Worm (Caenorhabditis elegans): ENCODE results near the gene Y38H6C.16.

DNA sequence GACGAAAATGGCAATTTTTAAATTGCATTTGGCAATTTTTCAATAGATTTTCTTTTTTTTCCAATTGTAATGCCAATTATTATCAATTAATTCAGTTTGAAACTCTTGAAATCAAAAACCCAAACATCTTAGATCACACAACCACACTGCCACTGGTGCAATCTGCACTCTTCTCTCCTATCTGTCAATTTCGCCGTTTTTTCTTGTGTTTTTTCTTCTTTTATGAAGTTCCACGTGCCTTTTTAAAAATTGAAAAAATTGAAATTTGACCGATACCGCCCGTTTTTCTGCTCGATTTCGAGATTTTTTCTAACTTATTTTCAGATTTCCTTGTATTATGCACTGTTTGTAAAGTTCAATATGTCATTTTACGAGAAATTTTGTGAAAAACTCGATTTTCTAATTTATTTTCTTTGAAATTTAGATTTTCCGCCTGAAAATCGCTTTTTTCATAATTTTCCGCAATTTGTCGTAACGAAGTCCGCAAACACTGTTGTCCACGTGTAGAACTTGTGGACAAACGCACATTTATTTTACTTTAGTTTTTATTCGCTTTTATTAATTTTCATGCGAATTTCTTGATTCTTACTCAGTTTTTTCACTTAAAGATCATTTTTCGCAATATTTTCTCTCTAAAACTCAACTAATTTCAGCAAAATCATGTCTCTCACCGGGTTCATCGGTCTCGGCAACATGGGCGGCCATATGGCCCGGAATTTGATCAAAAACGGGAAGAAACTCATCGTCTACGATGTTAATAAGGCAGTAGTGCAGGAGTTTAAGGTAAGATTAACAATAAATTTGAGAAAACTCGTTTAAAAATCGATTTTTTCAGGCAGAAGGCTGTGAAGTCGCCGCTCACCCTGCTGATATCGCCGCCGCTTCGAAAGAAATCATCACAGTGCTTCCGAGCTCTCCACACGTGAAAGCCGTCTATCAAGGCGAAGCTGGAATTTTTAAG is 45.6 kb downstream of the Y38H6C.16 start, which contains the start of gene B0250.5:
- no peak for TF ChIP-seq W03F9.2 (tag; optimal IDR thresholded peaks at IDR 0.05)
- no peak for TF ChIP-seq him-1 (tag; optimal IDR thresholded peaks at IDR 0.05)
- no peak for TF ChIP-seq dao-5 (tag; optimal IDR thresholded peaks at IDR 0.05)

Data from whole organism, L4/young adult.